Worm (Caenorhabditis elegans) whole organism, L1 larva: ENCODE measurements around the gene VY10G11R.1.
A peak's percentile ranks its signal among the peaks of the same experiment; 100 is the strongest.

Experiments used
- C04F5.9 ChIP-seq: sonication (generic microtip); optimal IDR thresholded peaks from 2 replicates; lab custom pipeline; 2016; ENCODE audit warnings: missing genetic modification characterization, missing compliant biosample characterization
- C16A3.4 ChIP-seq: fragments of 150-350 bp; optimal IDR thresholded peaks from 2 replicates; lab custom pipeline; 2014; ENCODE audit warnings: missing biosample characterization, missing genetic modification characterization
- Y116A8C.19 ChIP-seq: sonication (generic microtip); optimal IDR thresholded peaks from 2 replicates; lab custom pipeline; 2016; ENCODE audit warnings: missing compliant biosample characterization, missing genetic modification characterization, borderline replicate concordance
- alr-1 ChIP-seq: fragments of 200-800 bp; sonication (Bioruptor generic); optimal IDR thresholded peaks from 2 replicates; lab custom pipeline; 2018; ENCODE audit warnings: borderline replicate concordance, mild to moderate bottlenecking, missing genetic modification characterization, missing compliant biosample characterization
- aly-2 ChIP-seq: fragments of 150-350 bp; optimal IDR thresholded peaks from 2 replicates; lab custom pipeline; 2014; ENCODE audit warnings: missing biosample characterization, missing genetic modification characterization
- ama-1 ChIP-seq: fragments of 150-350 bp; optimal IDR thresholded peaks from 2 replicates; lab custom pipeline; 2014
- ceh-63 ChIP-seq: fragments of 200-800 bp; sonication (Bioruptor generic); optimal IDR thresholded peaks from 2 replicates; lab custom pipeline; 2018; ENCODE audit warnings: mild to moderate bottlenecking, missing genetic modification characterization, missing compliant biosample characterization
- ceh-8 ChIP-seq: fragments of 200-800 bp; sonication (Bioruptor generic); optimal IDR thresholded peaks from 2 replicates; lab custom pipeline; 2018; ENCODE audit warnings: mild to moderate bottlenecking, missing genetic modification characterization, moderate library complexity, missing compliant biosample characterization
- ceh-82 ChIP-seq, 3 experiments: fragments of 150-350 bp in 1 of 3; sonication (generic microtip) in 2 of 3; optimal IDR thresholded peaks; 2 replicates each; lab custom pipeline; 2014 to 2017; ENCODE audit warnings: missing biosample characterization in 3 of 3, missing genetic modification characterization in 3 of 3
- ceh-88 ChIP-seq: fragments of 200-800 bp; sonication (Bioruptor generic); IDR thresholded peaks from 2 replicates; pipeline ENCODE4 v1.3.6; 2022; ENCODE audit warnings: missing genetic modification characterization, missing compliant biosample characterization
- ceh-90 ChIP-seq: sonication (generic microtip); optimal IDR thresholded peaks from 2 replicates; lab custom pipeline; 2016; ENCODE audit warnings: missing genetic modification characterization, missing compliant biosample characterization
- ces-1 ChIP-seq: fragments of 150-350 bp; optimal IDR thresholded peaks from 2 replicates; lab custom pipeline; 2014; ENCODE audit warnings: missing biosample characterization, missing genetic modification reagents, missing genetic modification characterization
- efl-3 ChIP-seq: fragments of 200-800 bp; sonication (Bioruptor generic); optimal IDR thresholded peaks from 2 replicates; lab custom pipeline; 2018; ENCODE audit warnings: mild to moderate bottlenecking, missing genetic modification characterization, missing compliant biosample characterization
- egl-13 ChIP-seq: sonication (generic microtip); optimal IDR thresholded peaks from 2 replicates; lab custom pipeline; 2016; ENCODE audit warnings: missing genotype, missing genetic modification reagents, missing genetic modification characterization, missing compliant biosample characterization
- egl-27 ChIP-seq, 2 experiments: fragments of 150-350 bp in 1 of 2; sonication (generic microtip); optimal IDR thresholded peaks; 3 replicates each; lab custom pipeline; 2017 to 2018; ENCODE audit warnings: missing biosample characterization in 2 of 2, missing genetic modification characterization in 2 of 2, missing genetic modification reagents in 2 of 2
- elt-2 ChIP-seq: sonication (generic microtip); optimal IDR thresholded peaks from 2 replicates; lab custom pipeline; 2016; ENCODE audit warnings: missing genetic modification characterization, mild to moderate bottlenecking, inconsistent platforms, missing compliant biosample characterization, missing genetic modification reagents
- elt-3 ChIP-seq, 6 experiments: fragments of 150-350 bp in 1 of 6; sonication (generic microtip); optimal IDR thresholded peaks; 2 replicates each; lab custom pipeline; 2017 to 2018; ENCODE audit warnings: missing biosample characterization in 6 of 6, missing genetic modification characterization in 6 of 6, inconsistent platforms in 1 of 6
- ets-5 ChIP-seq: fragments of 200-800 bp; sonication (Bioruptor generic); IDR thresholded peaks from 2 replicates; pipeline ENCODE4 v1.3.6; 2022; ENCODE audit warnings: missing genetic modification characterization, missing compliant biosample characterization
- fkh-10 ChIP-seq: sonication (generic microtip); optimal IDR thresholded peaks from 2 replicates; lab custom pipeline; 2017; ENCODE audit warnings: missing biosample characterization, missing genetic modification reagents, missing genetic modification characterization
- fkh-4 ChIP-seq: sonication (generic microtip); optimal IDR thresholded peaks from 2 replicates; lab custom pipeline; 2016; ENCODE audit warnings: missing compliant biosample characterization, missing genetic modification characterization, borderline replicate concordance
- fos-1 ChIP-seq: fragments of 150-350 bp; optimal IDR thresholded peaks from 2 replicates; lab custom pipeline; 2014; ENCODE audit warnings: missing biosample characterization, missing genetic modification characterization
- grh-1 ChIP-seq: fragments of 200-800 bp; sonication (Bioruptor generic); IDR thresholded peaks from 2 replicates; pipeline ENCODE4 v1.3.6; 2022; ENCODE audit warnings: missing genetic modification reagents, missing genetic modification characterization, missing compliant biosample characterization
- hlh-4 ChIP-seq: sonication (generic microtip); optimal IDR thresholded peaks from 2 replicates; lab custom pipeline; 2016; ENCODE audit warnings: mild to moderate bottlenecking, missing genetic modification characterization, missing compliant biosample characterization
- lin-13 ChIP-seq: fragments of 150-350 bp; optimal IDR thresholded peaks from 2 replicates; lab custom pipeline; 2014; ENCODE audit warnings: missing biosample characterization, missing genetic modification reagents, missing genetic modification characterization
- lin-15B ChIP-seq: fragments of 150-350 bp; sonication (generic microtip); optimal IDR thresholded peaks from 3 replicates; lab custom pipeline; 2014; ENCODE audit warnings: missing biosample characterization, missing genetic modification characterization
- lin-35 ChIP-seq, 2 experiments: fragments of 150-350 bp; optimal IDR thresholded peaks; 2 replicates each; lab custom pipeline; 2014; ENCODE audit warnings: missing biosample characterization in 2 of 2, missing genetic modification characterization in 2 of 2, missing genetic modification reagents in 2 of 2
- lsy-2 ChIP-seq, 2 experiments: fragments of 150-350 bp; optimal IDR thresholded peaks; 2 replicates each; lab custom pipeline; 2014; ENCODE audit warnings: missing biosample characterization in 2 of 2, missing genetic modification characterization in 2 of 2
- mdl-1 ChIP-seq, 2 experiments: fragments of 150-350 bp; optimal IDR thresholded peaks; 2 replicates each; lab custom pipeline; 2014 to 2017; ENCODE audit warnings: missing biosample characterization in 2 of 2, missing genetic modification characterization in 2 of 2, inconsistent platforms in 1 of 2
- mep-1 ChIP-seq: fragments of 150-350 bp; optimal IDR thresholded peaks from 2 replicates; lab custom pipeline; 2014; ENCODE audit warnings: missing biosample characterization, missing genetic modification characterization
- nhr-11 ChIP-seq: fragments of 150-350 bp; optimal IDR thresholded peaks from 2 replicates; lab custom pipeline; 2014; ENCODE audit warnings: missing biosample characterization, missing genetic modification characterization
- nhr-19 ChIP-seq: fragments of 200-800 bp; sonication (Bioruptor generic); conservative IDR thresholded peaks from 2 replicates; pipeline ENCODE4 v1.3.6; 2022; ENCODE audit warnings: missing genetic modification characterization, missing compliant biosample characterization
- nhr-20 ChIP-seq: sonication (generic microtip); optimal IDR thresholded peaks from 2 replicates; lab custom pipeline; 2016; ENCODE audit warnings: mild to moderate bottlenecking, missing genetic modification characterization, missing compliant biosample characterization
- nhr-28 ChIP-seq: fragments of 150-350 bp; optimal IDR thresholded peaks from 2 replicates; lab custom pipeline; 2014; ENCODE audit warnings: missing biosample characterization, missing genetic modification characterization
- nhr-47 ChIP-seq: sonication (generic microtip); optimal IDR thresholded peaks from 2 replicates; lab custom pipeline; 2016; ENCODE audit warnings: mild to moderate bottlenecking, missing genetic modification characterization, moderate library complexity, missing compliant biosample characterization
- nhr-71 ChIP-seq: sonication (generic microtip); optimal IDR thresholded peaks from 2 replicates; lab custom pipeline; 2016; ENCODE audit warnings: mild to moderate bottlenecking, missing genetic modification characterization, moderate library complexity, missing compliant biosample characterization
- nhr-77 ChIP-seq: fragments of 150-350 bp; optimal IDR thresholded peaks from 2 replicates; lab custom pipeline; 2014; ENCODE audit warnings: missing biosample characterization, missing genetic modification characterization
- nhr-84 ChIP-seq: sonication (generic microtip); optimal IDR thresholded peaks from 2 replicates; lab custom pipeline; 2017; ENCODE audit warnings: missing biosample characterization, missing genetic modification characterization
- nhr-85 ChIP-seq: sonication (generic microtip); peaks from one replicate; lab custom pipeline; 2016; ENCODE audit warnings: missing genetic modification characterization, inconsistent platforms, missing compliant biosample characterization
- nhr-90 ChIP-seq: sonication (generic microtip); optimal IDR thresholded peaks from 2 replicates; lab custom pipeline; 2016; ENCODE audit warnings: mild to moderate bottlenecking, missing genetic modification characterization, missing compliant biosample characterization; ENCODE audit not compliant: poor library complexity
- pag-3 ChIP-seq: sonication (generic microtip); optimal IDR thresholded peaks from 2 replicates; lab custom pipeline; 2017; ENCODE audit warnings: missing genetic modification characterization, mild to moderate bottlenecking, missing compliant biosample characterization, antibody characterized with exemption, borderline replicate concordance; ENCODE audit not compliant: insufficient read depth
- pax-3 ChIP-seq: fragments of 200-800 bp; sonication (Bioruptor generic); optimal IDR thresholded peaks from 2 replicates; lab custom pipeline; 2018; ENCODE audit warnings: mild to moderate bottlenecking, missing genetic modification characterization, moderate library complexity, missing compliant biosample characterization
- pqm-1 ChIP-seq: sonication (generic microtip); optimal IDR thresholded peaks from 3 replicates; lab custom pipeline; 2017; ENCODE audit warnings: missing biosample characterization, missing genetic modification characterization
- rnt-1 ChIP-seq: sonication (generic microtip); optimal IDR thresholded peaks from 2 replicates; lab custom pipeline; 2016; ENCODE audit warnings: mild to moderate bottlenecking, missing genetic modification characterization, moderate library complexity, missing compliant biosample characterization
- skn-1 ChIP-seq: fragments of 150-350 bp; optimal IDR thresholded peaks from 2 replicates; lab custom pipeline; 2014; ENCODE audit warnings: missing biosample characterization, missing genetic modification characterization
- snpc-4 ChIP-seq: fragments of 150-350 bp; optimal IDR thresholded peaks from 2 replicates; lab custom pipeline; 2014; ENCODE audit warnings: missing biosample characterization, missing genetic modification characterization
- snu-23 ChIP-seq: sonication (generic microtip); optimal IDR thresholded peaks from 2 replicates; lab custom pipeline; 2016; ENCODE audit warnings: missing genetic modification characterization, missing compliant biosample characterization
- sox-4 ChIP-seq: sonication (generic microtip); optimal IDR thresholded peaks from 2 replicates; lab custom pipeline; 2016; ENCODE audit warnings: missing genetic modification characterization, missing compliant biosample characterization
- sptf-1 ChIP-seq: fragments of 150-350 bp; optimal IDR thresholded peaks from 2 replicates; lab custom pipeline; 2014; ENCODE audit warnings: missing biosample characterization, missing genetic modification characterization
- swsn-7 ChIP-seq: sonication (generic microtip); optimal IDR thresholded peaks from 2 replicates; lab custom pipeline; 2016; ENCODE audit warnings: missing genetic modification characterization, missing compliant biosample characterization
- tbx-2 ChIP-seq: sonication (generic microtip); optimal IDR thresholded peaks from 2 replicates; lab custom pipeline; 2016; ENCODE audit warnings: missing genetic modification characterization, missing compliant biosample characterization
- unc-86 ChIP-seq: sonication (generic microtip); optimal IDR thresholded peaks from 2 replicates; lab custom pipeline; 2016; ENCODE audit warnings: missing genetic modification characterization, missing compliant biosample characterization
- vab-15 ChIP-seq: sonication (generic microtip); optimal IDR thresholded peaks from 2 replicates; lab custom pipeline; 2017; ENCODE audit warnings: missing genotype, mild to moderate bottlenecking, missing genetic modification characterization, missing compliant biosample characterization
- xbp-1 ChIP-seq: sonication (generic microtip); optimal IDR thresholded peaks from 2 replicates; lab custom pipeline; 2016; ENCODE audit warnings: missing genetic modification characterization, missing compliant biosample characterization
- ztf-4 ChIP-seq: fragments of 150-350 bp; optimal IDR thresholded peaks from 2 replicates; lab custom pipeline; 2014; ENCODE audit warnings: missing biosample characterization, missing genetic modification characterization

VY10G11R.1 gene

ce11 chrIV:16501855-16502254, 31.1 kb upstream of the VY10G11R.1 start:
- TF ChIP-seq vab-15 (no peak), ets-5 (GFP tag; lab: Robert Waterston, UW) (no peak), nhr-47 (tag; lab: Kevin White, UChicago) (no peak), ama-1 (lab: Kevin White, UChicago) (no peak), elt-2 (tag; lab: Kevin White, UChicago) (peak; percentile 89), aly-2 (tag; lab: Kevin White, UChicago) (no peak), sptf-1 (tag; lab: Kevin White, UChicago) (no peak), fkh-4 (tag; lab: Kevin White, UChicago) (peak; percentile 51), snpc-4 (no peak), ceh-82 (tag; optimal IDR thresholded peaks at IDR 0.05; lab: Kevin White, UChicago) (peak in 2 of 3 experiments; percentile 17 to 66), hlh-4 (tag; lab: Kevin White, UChicago) (no peak), nhr-77 (tag; lab: Kevin White, UChicago) (peak; percentile 41), nhr-19 (GFP tag; lab: Robert Waterston, UW) (no peak), egl-13 (tag; lab: Kevin White, UChicago) (no peak), elt-3 (tag; optimal IDR thresholded peaks at IDR 0.05; lab: Kevin White, UChicago) (no peak), nhr-84 (no peak), pqm-1 (peak; percentile 61), alr-1 (no peak), xbp-1 (tag; lab: Kevin White, UChicago) (peak; percentile 23), fos-1 (tag; lab: Kevin White, UChicago) (peak; percentile 60), nhr-11 (no peak), nhr-90 (tag; lab: Kevin White, UChicago) (no peak), lin-13 (no peak), ceh-88 (no peak), egl-27 (tag; optimal IDR thresholded peaks at IDR 0.05; lab: Kevin White, UChicago) (peak in 1 of 2 experiments; percentile 35), lin-15B (no peak), rnt-1 (tag; lab: Kevin White, UChicago) (peak; percentile 54), nhr-85 (tag; lab: Kevin White, UChicago) (peak; percentile 55), lin-35 (GFP tag; optimal IDR thresholded peaks at IDR 0.05; lab: Kevin White, UChicago) (peak; percentile 8 to 62), swsn-7 (tag; lab: Kevin White, UChicago) (peak; percentile 33), tbx-2 (tag; lab: Kevin White, UChicago) (peak; percentile 30), ceh-8 (GFP tag; lab: Kevin White, UChicago) (peak; percentile 4), snu-23 (GFP tag; lab: Kevin White, UChicago) (peak; percentile 61), Y116A8C.19 (tag; lab: Kevin White, UChicago) (no peak), ztf-4 (tag; lab: Kevin White, UChicago) (no peak), sox-4 (no peak), lsy-2 (tag; optimal IDR thresholded peaks at IDR 0.05; lab: Kevin White, UChicago) (peak; percentile 39 to 56), fkh-10 (GFP tag; lab: Kevin White, UChicago) (no peak), nhr-28 (tag; lab: Kevin White, UChicago) (no peak), skn-1 (tag; lab: Kevin White, UChicago) (no peak), mep-1 (peak; percentile 13), nhr-20 (tag; lab: Kevin White, UChicago) (peak; percentile 17), pax-3 (no peak), mdl-1 (tag; optimal IDR thresholded peaks at IDR 0.05; lab: Kevin White, UChicago) (no peak), grh-1 (GFP tag; lab: Robert Waterston, UW) (no peak), unc-86 (tag; lab: Kevin White, UChicago) (peak; percentile 21), ceh-63 (GFP tag; lab: Kevin White, UChicago) (no peak), ces-1 (GFP tag; lab: Kevin White, UChicago) (no peak), C04F5.9 (tag; lab: Kevin White, UChicago) (no peak), pag-3 (no peak), efl-3 (GFP tag; lab: Kevin White, UChicago) (no peak), C16A3.4 (tag; lab: Kevin White, UChicago) (no peak), nhr-71 (peak; percentile 61), ceh-90 (tag; lab: Kevin White, UChicago) (no peak)
